Worm (Caenorhabditis elegans): ENCODE data around the gene mab-10.
A peak's percentile ranks its signal among the peaks of the same experiment; 100 is the strongest.

mab-10 gene

ce11 chrII:10551985-10552736, 24.3 kb downstream of the mab-10 start (continued):
- TF ChIP-seq nhr-77 (tag; optimal IDR thresholded peaks at IDR 0.05) = peak; percentile 94
- TF ChIP-seq madf-9 (GFP tag; conservative IDR thresholded peaks at IDR 0.05) = peak; percentile 39
- TF ChIP-seq hlh-30 (tag; optimal IDR thresholded peaks at IDR 0.05; ENCODE audit: insufficient read depth) = peak; percentile 99
- no peak for TF ChIP-seq lin-15B (tag; optimal IDR thresholded peaks at IDR 0.05)
- peak; percentile 76 to 92 for TF ChIP-seq lsy-2 (tag; optimal IDR thresholded peaks at IDR 0.05)
- no peak for TF ChIP-seq pqm-1 (tag; optimal IDR thresholded peaks at IDR 0.05)
- peak; percentile 63 for TF ChIP-seq spr-1 (tag; optimal IDR thresholded peaks at IDR 0.05)
- TF ChIP-seq jun-1 (tag; optimal IDR thresholded peaks at IDR 0.05) = peak; percentile 89
- TF ChIP-seq zip-2 (tag; optimal IDR thresholded peaks at IDR 0.05) = no peak
- TF ChIP-seq Y48G9A.11 (GFP tag; IDR thresholded peaks at IDR 0.05) = no peak
- peak; percentile 7 for TF ChIP-seq sdz-12 (GFP tag; optimal IDR thresholded peaks at IDR 0.05)
- peak; percentile 87 for TF ChIP-seq dmd-6 (GFP tag; IDR thresholded peaks at IDR 0.05)
- TF ChIP-seq aha-1 (tag) = peak; percentile 99
- TF ChIP-seq mes-2 (tag; optimal IDR thresholded peaks at IDR 0.05; ENCODE audit: poor library complexity, severe bottlenecking) = peak; percentile 83
- peak; percentile 89 for TF ChIP-seq saeg-2 (GFP tag; IDR thresholded peaks at IDR 0.05)
- TF ChIP-seq F44E2.7 (GFP tag; IDR thresholded peaks at IDR 0.05) = no peak
- TF ChIP-seq ceh-44 (GFP tag; IDR thresholded peaks at IDR 0.05) = no peak
- TF ChIP-seq hif-1 (tag; optimal IDR thresholded peaks at IDR 0.05) = peak; percentile 25 to 69
- TF ChIP-seq ceh-32 (tag; optimal IDR thresholded peaks at IDR 0.05; ENCODE audit: poor library complexity) = no peak
- TF ChIP-seq dmd-9 (GFP tag; IDR thresholded peaks at IDR 0.05) = no peak
- peak; percentile 60 for TF ChIP-seq mxl-3 (GFP tag; optimal IDR thresholded peaks at IDR 0.05)
- TF ChIP-seq Y5F2A.4 (GFP tag; optimal IDR thresholded peaks at IDR 0.05) = no peak

ce11 chrII:10553377-10554045, 25.6 kb downstream of the mab-10 start:
- TF ChIP-seq aly-2 (tag; optimal IDR thresholded peaks at IDR 0.05) (no peak), duxl-1 (tag; optimal IDR thresholded peaks at IDR 0.05; ENCODE audit: poor library complexity) (no peak), nhr-11 (tag; optimal IDR thresholded peaks at IDR 0.05) (peak; percentile 31), daf-16 (GFP tag; optimal IDR thresholded peaks at IDR 0.05) (no peak), daf-16 (tag; optimal IDR thresholded peaks at IDR 0.05) (peak; percentile 12), lin-29 (GFP tag; IDR thresholded peaks at IDR 0.05) (no peak), set-16 (GFP tag; IDR thresholded peaks at IDR 0.05) (no peak), daf-8 (GFP tag; IDR thresholded peaks at IDR 0.05) (no peak), madf-9 (GFP tag; conservative IDR thresholded peaks at IDR 0.05) (0 out of 2 replicates have a peak, but pooled peaks have one; percentile 24), arid-1 (GFP tag; conservative IDR thresholded peaks at IDR 0.05) (no peak), egl-43 (GFP tag; IDR thresholded peaks at IDR 0.05) (0 out of 2 replicates have a peak, but pooled peaks have one; percentile 25), T20F7.1 (GFP tag; optimal IDR thresholded peaks at IDR 0.05) (peak; percentile 32), D1046.2 (GFP tag; IDR thresholded peaks at IDR 0.05) (peak; percentile 81; the same call in 1 of the 2 replicates), nhr-10 (tag; optimal IDR thresholded peaks at IDR 0.05) (no peak), aha-1 (tag) (peak; percentile 85), mdt-29 (GFP tag; IDR thresholded peaks at IDR 0.05) (peak; percentile 34; the same call in 1 of the 2 replicates), mes-2 (tag; optimal IDR thresholded peaks at IDR 0.05; ENCODE audit: poor library complexity, severe bottlenecking) (no peak), vab-7 (GFP tag; IDR thresholded peaks at IDR 0.05) (no peak), skn-1 (tag; optimal IDR thresholded peaks at IDR 0.05) (no peak), attf-4 (tag; optimal IDR thresholded peaks at IDR 0.05) (no peak), zfp-3 (GFP tag; conservative IDR thresholded peaks at IDR 0.05) (peak; percentile 56; the same call in 1 of the 2 replicates), nhr-76 (tag; optimal IDR thresholded peaks at IDR 0.05) (no peak), hlh-11 (tag; optimal IDR thresholded peaks at IDR 0.05) (peak; percentile 12), F49E8.2 (tag; optimal IDR thresholded peaks at IDR 0.05; ENCODE audit: borderline replicate concordance) (no peak), lin-1 (GFP tag; IDR thresholded peaks at IDR 0.05) (no peak), lsy-2 (tag; optimal IDR thresholded peaks at IDR 0.05) (peak in 1 of 2 experiments; percentile 43), F26F4.8 (GFP tag; conservative IDR thresholded peaks at IDR 0.05) (no peak), dmd-6 (GFP tag; IDR thresholded peaks at IDR 0.05) (no peak), lin-39 (tag; optimal IDR thresholded peaks at IDR 0.05) (no peak), ctbp-1 (GFP tag; IDR thresholded peaks at IDR 0.05) (0 out of 2 replicates have a peak, but pooled peaks have one; percentile 7)
